Worm (Caenorhabditis elegans): ENCODE measurements around the gene dlst-1.

- TF ChIP-seq tbx-37 (GFP tag; conservative IDR thresholded peaks at IDR 0.05) (no peak), hmg-4 (GFP tag; optimal IDR thresholded peaks at IDR 0.05) (no peak), ama-1 (optimal IDR thresholded peaks at IDR 0.05) (no peak), tra-4 (tag; optimal IDR thresholded peaks at IDR 0.05) (no peak), scrt-1 (GFP tag; IDR thresholded peaks at IDR 0.05) (no peak), aly-1 (tag; optimal IDR thresholded peaks at IDR 0.05) (no peak), sea-1 (GFP tag; conservative IDR thresholded peaks at IDR 0.05) (no peak), tbx-11 (GFP tag; IDR thresholded peaks at IDR 0.05) (no peak), ceh-36 (tag; optimal IDR thresholded peaks at IDR 0.05) (no peak), hmbx-1 (tag; optimal IDR thresholded peaks at IDR 0.05) (no peak)
Observed at ce11 chrV:6718232-6718631, 9.3 kb upstream of the dlst-1 start, which contains the start of gene srg-30.

All from whole organism, early embryonic.